Worm (Caenorhabditis elegans) whole organism, L2 larva: ENCODE data around the gene kap-1.
A peak's percentile ranks its signal among the peaks of the same experiment; 100 is the strongest.

Experiments used
- C34F6.9 ChIP-seq: fragments of 150-350 bp; optimal IDR thresholded peaks from 2 replicates; lab custom pipeline; 2014; ENCODE audit warnings: missing biosample characterization, missing genetic modification characterization
- F13H6.1 ChIP-seq: sonication (generic microtip); optimal IDR thresholded peaks from 2 replicates; lab custom pipeline; 2016; ENCODE audit warnings: missing genetic modification characterization, missing compliant biosample characterization
- R02D3.7 ChIP-seq: fragments of 150-350 bp; optimal IDR thresholded peaks from 2 replicates; lab custom pipeline; 2014; ENCODE audit warnings: missing biosample characterization, missing genetic modification characterization
- Y55F3AM.14 ChIP-seq: fragments of 200-800 bp; sonication (Bioruptor generic); optimal IDR thresholded peaks from 2 replicates; lab custom pipeline; 2018; ENCODE audit warnings: mild to moderate bottlenecking, missing genetic modification characterization, missing compliant biosample characterization
- alr-1 ChIP-seq: fragments of 150-350 bp; optimal IDR thresholded peaks from 2 replicates; lab custom pipeline; 2014; ENCODE audit warnings: missing biosample characterization, missing genetic modification characterization
- aly-2 ChIP-seq: fragments of 150-350 bp; optimal IDR thresholded peaks from 2 replicates; lab custom pipeline; 2014; ENCODE audit warnings: missing biosample characterization, missing genetic modification characterization
- ama-1 ChIP-seq: fragments of 150-350 bp; optimal IDR thresholded peaks from 2 replicates; lab custom pipeline; 2018; ENCODE audit warnings: inconsistent platforms
- blmp-1 ChIP-seq: sonication (generic microtip); optimal IDR thresholded peaks from 2 replicates; lab custom pipeline; 2017; ENCODE audit warnings: missing genetic modification characterization, mild to moderate bottlenecking, missing compliant biosample characterization, antibody characterized with exemption, moderate library complexity; ENCODE audit not compliant: insufficient read depth
- ceh-16 ChIP-seq: fragments of 150-350 bp; optimal IDR thresholded peaks from 2 replicates; lab custom pipeline; 2014; ENCODE audit warnings: missing biosample characterization, missing genetic modification characterization
- ceh-82 ChIP-seq: fragments of 150-350 bp; optimal IDR thresholded peaks from 2 replicates; lab custom pipeline; 2014; ENCODE audit warnings: missing biosample characterization, missing genetic modification characterization
- crh-2 ChIP-seq: sonication (generic microtip); optimal IDR thresholded peaks from 2 replicates; lab custom pipeline; 2017; ENCODE audit warnings: missing biosample characterization, missing genetic modification characterization
- dmd-4 ChIP-seq: sonication (generic microtip); optimal IDR thresholded peaks from 2 replicates; lab custom pipeline; 2017; ENCODE audit warnings: missing biosample characterization, missing genetic modification characterization
- egl-27 ChIP-seq: sonication (generic microtip); optimal IDR thresholded peaks from 3 replicates; lab custom pipeline; 2017; ENCODE audit warnings: missing biosample characterization, missing genetic modification reagents, missing genetic modification characterization
- elt-1 ChIP-seq: fragments of 150-350 bp; optimal IDR thresholded peaks from 2 replicates; lab custom pipeline; 2014; ENCODE audit warnings: missing biosample characterization, missing genetic modification characterization
- elt-3 ChIP-seq: sonication (generic microtip); optimal IDR thresholded peaks from 2 replicates; lab custom pipeline; 2017; ENCODE audit warnings: missing biosample characterization, missing genetic modification characterization
- fos-1 ChIP-seq: fragments of 150-350 bp; optimal IDR thresholded peaks from 2 replicates; lab custom pipeline; 2014; ENCODE audit warnings: missing biosample characterization, missing genetic modification characterization
- gmeb-1 ChIP-seq: fragments of 150-350 bp; optimal IDR thresholded peaks from 2 replicates; lab custom pipeline; 2014; ENCODE audit warnings: missing biosample characterization, missing genetic modification characterization
- lin-39 ChIP-seq: fragments of 150-350 bp; optimal IDR thresholded peaks from 2 replicates; lab custom pipeline; 2014; ENCODE audit warnings: missing biosample characterization, missing genetic modification reagents, missing genetic modification characterization
- lsy-2 ChIP-seq, 2 experiments: fragments of 150-350 bp in 1 of 2; sonication (generic microtip) in 1 of 2; optimal IDR thresholded peaks; 2 replicates each; lab custom pipeline; 2014 to 2017; ENCODE audit warnings: missing biosample characterization in 2 of 2, missing genetic modification characterization in 2 of 2
- mab-5 ChIP-seq: fragments of 150-350 bp; optimal IDR thresholded peaks from 2 replicates; lab custom pipeline; 2014; ENCODE audit warnings: missing biosample characterization, missing genetic modification characterization
- mbf-1 ChIP-seq: sonication (generic microtip); optimal IDR thresholded peaks from 2 replicates; lab custom pipeline; 2017; ENCODE audit warnings: missing biosample characterization, missing genetic modification characterization
- mdl-1 ChIP-seq, 2 experiments: fragments of 150-350 bp in 1 of 2; sonication (generic microtip) in 1 of 2; optimal IDR thresholded peaks; 2 replicates each; lab custom pipeline; 2017; ENCODE audit warnings: missing biosample characterization in 2 of 2, missing genetic modification characterization in 2 of 2
- nhr-10 ChIP-seq: sonication (generic microtip); optimal IDR thresholded peaks from 2 replicates; lab custom pipeline; 2017; ENCODE audit warnings: missing biosample characterization, missing genetic modification characterization
- nhr-11 ChIP-seq: fragments of 150-350 bp; optimal IDR thresholded peaks from 2 replicates; lab custom pipeline; 2014; ENCODE audit warnings: missing biosample characterization, missing genetic modification characterization
- nhr-129 ChIP-seq: fragments of 150-350 bp; optimal IDR thresholded peaks from 2 replicates; lab custom pipeline; 2014; ENCODE audit warnings: missing biosample characterization, missing genetic modification characterization
- nhr-21 ChIP-seq: fragments of 150-350 bp; optimal IDR thresholded peaks from 2 replicates; lab custom pipeline; 2014; ENCODE audit warnings: missing biosample characterization, missing genetic modification characterization
- nhr-23 ChIP-seq: fragments of 150-350 bp; optimal IDR thresholded peaks from 2 replicates; lab custom pipeline; 2014; ENCODE audit warnings: missing biosample characterization, missing genetic modification reagents, missing genetic modification characterization
- nhr-237 ChIP-seq: fragments of 150-350 bp; optimal IDR thresholded peaks from 2 replicates; lab custom pipeline; 2014; ENCODE audit warnings: missing biosample characterization, missing genetic modification characterization
- nhr-25 ChIP-seq: fragments of 150-350 bp; sonication (generic microtip); optimal IDR thresholded peaks from 3 replicates; lab custom pipeline; 2014; ENCODE audit warnings: missing biosample characterization, missing genetic modification characterization
- nhr-6 ChIP-seq: fragments of 150-350 bp; optimal IDR thresholded peaks from 2 replicates; lab custom pipeline; 2014; ENCODE audit warnings: missing biosample characterization, missing genetic modification characterization
- nhr-77 ChIP-seq: fragments of 150-350 bp; optimal IDR thresholded peaks from 2 replicates; lab custom pipeline; 2014; ENCODE audit warnings: missing biosample characterization, missing genetic modification characterization
- sem-4 ChIP-seq: fragments of 150-350 bp; optimal IDR thresholded peaks from 2 replicates; lab custom pipeline; 2014; ENCODE audit warnings: missing biosample characterization, missing genetic modification reagents, missing genetic modification characterization
- skn-1 ChIP-seq: sonication (generic microtip); optimal IDR thresholded peaks from 2 replicates; lab custom pipeline; 2017; ENCODE audit warnings: missing biosample characterization, missing genetic modification characterization
- sma-9 ChIP-seq, 2 experiments: fragments of 150-350 bp in 1 of 2; sonication (generic microtip) in 1 of 2; optimal IDR thresholded peaks; 2 replicates each; lab custom pipeline; 2014 to 2016; ENCODE audit warnings: missing genetic modification characterization in 2 of 2, mild to moderate bottlenecking in 1 of 2, missing biosample characterization in 1 of 2, missing compliant biosample characterization in 1 of 2, missing genetic modification reagents in 1 of 2, moderate library complexity in 1 of 2
- snpc-4 ChIP-seq: fragments of 150-350 bp; optimal IDR thresholded peaks from 2 replicates; lab custom pipeline; 2014; ENCODE audit warnings: missing biosample characterization, missing genetic modification characterization
- unc-39 ChIP-seq: fragments of 150-350 bp; optimal IDR thresholded peaks from 2 replicates; lab custom pipeline; 2014; ENCODE audit warnings: missing biosample characterization, missing genetic modification characterization
- unc-55 ChIP-seq: fragments of 150-350 bp; sonication (generic microtip); optimal IDR thresholded peaks from 3 replicates; lab custom pipeline; 2014; ENCODE audit warnings: missing biosample characterization, missing genetic modification reagents, missing genetic modification characterization
- unc-62 ChIP-seq: fragments of 150-350 bp; optimal IDR thresholded peaks from 2 replicates; lab custom pipeline; 2014; ENCODE audit warnings: missing biosample characterization, missing genetic modification reagents, missing genetic modification characterization
- zag-1 ChIP-seq: fragments of 150-350 bp; optimal IDR thresholded peaks from 2 replicates; lab custom pipeline; 2014; ENCODE audit warnings: missing biosample characterization, missing genetic modification characterization
- ztf-1 ChIP-seq: fragments of 200-800 bp; sonication (Bioruptor generic); conservative IDR thresholded peaks from 2 replicates; pipeline ENCODE4 v1.3.6; 2022; ENCODE audit warnings: missing genetic modification characterization, missing compliant biosample characterization
- ztf-11 ChIP-seq: sonication (generic microtip); optimal IDR thresholded peaks from 2 replicates; lab custom pipeline; 2017; ENCODE audit warnings: missing biosample characterization, missing genetic modification characterization
- ztf-4 ChIP-seq: fragments of 150-350 bp; optimal IDR thresholded peaks from 2 replicates; lab custom pipeline; 2014; ENCODE audit warnings: missing biosample characterization, missing genetic modification characterization

kap-1 gene

DNA sequence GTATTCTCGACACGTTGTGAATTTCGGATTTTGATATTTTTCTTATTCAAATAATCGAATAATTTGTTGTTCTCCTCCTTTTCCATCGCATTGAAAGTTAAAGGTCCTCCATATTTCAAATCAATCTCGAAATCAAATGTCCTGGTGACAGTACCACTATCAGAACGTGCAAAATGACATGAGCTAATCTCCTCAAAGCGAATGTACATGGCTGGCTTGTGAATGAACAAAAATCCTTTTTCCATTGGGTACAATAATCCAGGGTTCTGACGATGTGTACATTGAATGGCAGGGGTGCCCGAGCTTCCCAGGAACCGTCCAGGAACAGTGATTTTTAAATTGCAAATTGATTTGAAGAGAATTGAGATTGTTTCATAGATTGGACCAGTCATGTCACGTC lies 41.5 kb downstream of the kap-1 start:
- TF ChIP-seq nhr-237 (tag; lab: Kevin White, UChicago): no peak
- no peak for TF ChIP-seq mdl-1 (tag; optimal IDR thresholded peaks at IDR 0.05; lab: Kevin White, UChicago)
- no peak for TF ChIP-seq nhr-77 (tag; lab: Kevin White, UChicago)

DNA sequence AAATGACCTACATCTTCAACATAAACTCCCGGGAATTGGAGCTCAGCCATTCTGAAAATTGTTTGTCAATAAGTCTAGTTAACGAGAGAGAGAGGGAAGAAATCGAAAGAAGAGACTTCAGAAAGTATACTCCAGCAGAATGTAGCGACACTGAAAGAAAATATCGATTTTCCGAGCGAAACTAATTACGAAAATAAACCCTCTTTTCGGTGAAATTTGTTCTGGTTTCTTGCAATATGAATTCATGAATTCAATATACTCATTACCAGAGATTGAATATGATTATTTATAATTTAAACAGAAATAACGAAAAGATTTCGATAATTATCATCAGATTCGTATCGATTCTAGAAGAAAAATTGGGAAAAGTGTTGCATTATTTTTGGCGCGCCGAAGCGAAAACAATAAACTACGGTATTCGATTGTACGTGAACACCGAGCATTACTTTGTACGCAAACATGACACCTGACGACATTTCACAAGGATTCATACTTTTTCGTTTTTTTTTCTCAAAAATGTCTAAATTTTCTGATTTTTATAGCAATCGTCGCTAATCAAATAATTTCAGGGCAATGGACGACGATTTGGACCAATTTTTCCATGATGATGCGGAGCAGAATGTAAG lies 43.0 kb downstream of the kap-1 start, which contains the start of the genes hmg-4 and T20B12.3:
hmg-4 (minus strand) TSS at position 51 of the 626 bp plus-strand sequence.
T20B12.3 (plus strand) TSS at position 570 of the 626 bp plus-strand sequence.
- TF ChIP-seq nhr-129 (tag; lab: Kevin White, UChicago) (peak; percentile 68), nhr-10 (tag; lab: Kevin White, UChicago) (no peak), C34F6.9 (peak; percentile 70), crh-2 (tag; lab: Kevin White, UChicago) (peak; percentile 15), gmeb-1 (tag; lab: Kevin White, UChicago) (peak; percentile 47), unc-55 (GFP tag; lab: Kevin White, UChicago) (peak; percentile 67), R02D3.7 (tag; lab: Kevin White, UChicago) (no peak), ama-1 (lab: Kevin White, UChicago) (no peak), lsy-2 (tag; optimal IDR thresholded peaks at IDR 0.05; lab: Kevin White, UChicago) (peak; percentile 83 to 98)
- TF ChIP-seq, all 48 proteins: peak for 6

DNA sequence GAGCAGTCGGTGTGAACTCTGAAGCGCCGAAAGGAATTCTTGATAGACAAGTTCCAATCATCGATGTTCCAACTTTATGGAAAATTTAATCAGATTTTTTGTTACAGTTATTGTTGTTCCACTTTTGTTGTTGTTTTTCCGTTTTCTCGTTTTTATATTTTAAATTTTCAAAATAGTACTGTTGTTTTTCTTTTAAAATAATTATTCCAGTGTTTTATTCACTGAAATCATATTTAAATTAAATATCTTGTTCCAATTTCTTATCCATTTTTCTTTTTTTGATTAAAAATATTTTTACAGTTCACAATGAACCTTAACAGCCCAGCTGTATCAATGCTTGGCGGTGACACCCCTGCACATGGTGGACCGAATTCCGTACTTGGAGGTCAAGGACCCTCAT lies 45.1 kb downstream of the kap-1 start, which contains the start of gene tbp-1:
tbp-1 (plus strand) TSS at position 301 of the 400 bp plus-strand sequence.
- TF ChIP-seq nhr-25 (tag; lab: Kevin White, UChicago): no peak
- TF ChIP-seq mdl-1 (tag; optimal IDR thresholded peaks at IDR 0.05; lab: Kevin White, UChicago): no peak
- no peak for TF ChIP-seq nhr-21 (tag; lab: Kevin White, UChicago)
- no peak for TF ChIP-seq fos-1 (tag; lab: Kevin White, UChicago)
- TF ChIP-seq crh-2 (tag; lab: Kevin White, UChicago): no peak
- TF ChIP-seq ztf-1 (GFP tag; lab: Robert Waterston, UW): no peak

DNA sequence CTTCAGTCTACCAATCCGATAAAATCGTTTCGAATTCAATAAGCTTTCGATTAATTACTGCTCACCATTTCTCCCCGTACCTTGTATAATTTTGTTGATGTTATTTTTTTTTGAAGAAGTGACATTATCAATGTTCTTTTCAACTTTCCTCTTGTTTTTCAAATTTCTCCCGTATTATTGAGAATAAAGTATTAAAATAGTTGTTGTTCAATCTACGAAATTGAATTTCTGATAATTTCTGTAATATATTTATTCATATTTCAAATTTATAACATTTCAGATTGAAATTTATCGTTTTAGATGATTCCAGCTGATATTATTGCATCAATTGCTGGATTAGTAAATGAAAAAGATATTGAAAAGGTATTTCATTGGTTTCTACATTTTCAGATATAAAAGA lies 47.3 kb downstream of the kap-1 start, which contains the start of gene trd-1:
trd-1 (plus strand) TSS at position 301 of the 400 bp plus-strand sequence.
- no peak for TF ChIP-seq lin-39 (tag; lab: Kevin White, UChicago)
- no peak for TF ChIP-seq sem-4
- TF ChIP-seq ztf-4: no peak

DNA sequence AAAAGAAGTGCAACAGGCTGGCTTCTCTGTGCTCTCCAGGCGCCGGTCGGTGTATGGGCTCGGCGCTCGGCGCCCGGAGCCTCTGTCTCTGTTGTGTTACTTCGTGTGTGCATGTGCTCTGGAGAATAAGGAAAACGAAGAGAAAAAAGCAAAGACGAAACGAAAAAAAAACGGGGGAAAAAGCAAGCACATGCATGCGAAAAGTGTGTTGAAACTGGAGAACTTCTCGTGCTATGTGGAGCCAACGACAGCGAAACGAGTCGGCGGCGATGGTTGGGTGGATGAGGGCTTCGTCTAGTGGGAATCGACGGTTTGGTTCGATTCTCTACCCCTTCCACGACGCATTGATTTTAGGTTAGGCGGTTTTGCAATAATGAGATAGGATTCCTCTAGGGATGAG lies 48.7 kb downstream of the kap-1 start:
- TF ChIP-seq lsy-2 (tag; optimal IDR thresholded peaks at IDR 0.05; lab: Kevin White, UChicago): peak; percentile 55 to 56
- TF ChIP-seq nhr-237 (tag; lab: Kevin White, UChicago): no peak
- TF ChIP-seq nhr-23 (tag; lab: Kevin White, UChicago): no peak
- TF ChIP-seq alr-1: no peak
- TF ChIP-seq nhr-10 (tag; lab: Kevin White, UChicago): no peak
- TF ChIP-seq nhr-21 (tag; lab: Kevin White, UChicago): peak; percentile 11
- TF ChIP-seq fos-1 (tag; lab: Kevin White, UChicago): peak; percentile 33
- TF ChIP-seq ama-1 (lab: Kevin White, UChicago): no peak
- TF ChIP-seq crh-2 (tag; lab: Kevin White, UChicago): peak; percentile 62
- TF ChIP-seq snpc-4 (tag; lab: Kevin White, UChicago): peak; percentile 38
- TF ChIP-seq C34F6.9: peak; percentile 55
- no peak for TF ChIP-seq aly-2 (tag; lab: Kevin White, UChicago)
- TF ChIP-seq Y55F3AM.14: peak; percentile 99
- no peak for TF ChIP-seq blmp-1
- TF ChIP-seq nhr-77 (tag; lab: Kevin White, UChicago): no peak
- TF ChIP-seq unc-39: no peak
- TF ChIP-seq nhr-129 (tag; lab: Kevin White, UChicago): peak; percentile 30
- TF ChIP-seq mbf-1 (tag; lab: Kevin White, UChicago): no peak
- no peak for TF ChIP-seq mab-5
- TF ChIP-seq egl-27 (tag; lab: Kevin White, UChicago): no peak
- TF ChIP-seq mdl-1 (tag; optimal IDR thresholded peaks at IDR 0.05; lab: Kevin White, UChicago): peak in 1 of 2 experiments; percentile 36
- TF ChIP-seq nhr-25 (tag; lab: Kevin White, UChicago): no peak
- no peak for TF ChIP-seq nhr-11
- no peak for TF ChIP-seq dmd-4 (tag; lab: Kevin White, UChicago)
- no peak for TF ChIP-seq ceh-82 (tag; lab: Kevin White, UChicago)
- TF ChIP-seq F13H6.1 (tag; lab: Kevin White, UChicago): peak; percentile 71
- TF ChIP-seq unc-62: no peak
- no peak for TF ChIP-seq ztf-11 (tag; lab: Kevin White, UChicago)
- peak; percentile 53 for TF ChIP-seq unc-55 (GFP tag; lab: Kevin White, UChicago)
- TF ChIP-seq nhr-6: no peak
- no peak for TF ChIP-seq skn-1 (tag; lab: Kevin White, UChicago)
- TF ChIP-seq ceh-16: no peak
- no peak for TF ChIP-seq elt-1 (tag; lab: Kevin White, UChicago)
- TF ChIP-seq sma-9 (GFP tag; optimal IDR thresholded peaks at IDR 0.05; lab: Kevin White, UChicago): peak; percentile 57
- no peak for TF ChIP-seq sma-9 (tag; optimal IDR thresholded peaks at IDR 0.05; lab: Kevin White, UChicago)
- TF ChIP-seq elt-3 (tag; lab: Kevin White, UChicago): no peak
- TF ChIP-seq zag-1 (tag; lab: Kevin White, UChicago): peak; percentile 44
- TF ChIP-seq ztf-1 (GFP tag; lab: Robert Waterston, UW): no peak
